Worm (Caenorhabditis elegans) whole organism, midembryonic: ENCODE measurements around the gene srw-122.

Source experiments
- T22C8.4 ChIP-seq: fragments of 200-800 bp; sonication (Bioruptor generic); IDR thresholded peaks from 2 replicates; pipeline ENCODE4 v1.3.6; 2022; ENCODE audit warnings: missing genetic modification characterization, missing compliant biosample characterization
- cog-1 ChIP-seq: sonication (generic microtip); optimal IDR thresholded peaks from 2 replicates; lab custom pipeline; 2016; ENCODE audit warnings: missing genetic modification characterization, missing compliant biosample characterization
- flt-1 ChIP-seq: fragments of 200-800 bp; sonication (Bioruptor generic); IDR thresholded peaks from 2 replicates; pipeline ENCODE4 v1.3.6; 2022; ENCODE audit warnings: missing genetic modification characterization, missing compliant biosample characterization
- klf-2 ChIP-seq: fragments of 200-800 bp; sonication (Bioruptor generic); conservative IDR thresholded peaks from 2 replicates; pipeline ENCODE4 v1.3.6; 2022; ENCODE audit warnings: missing genetic modification reagents, missing genetic modification characterization, missing compliant biosample characterization
- med-1 ChIP-seq: sonication (generic microtip); optimal IDR thresholded peaks from 2 replicates; lab custom pipeline; 2017; ENCODE audit warnings: missing genetic modification characterization, mild to moderate bottlenecking, missing compliant biosample characterization, antibody characterized with exemption, missing genetic modification reagents; ENCODE audit not compliant: insufficient read depth
- ref-1 ChIP-seq: fragments of 200-800 bp; sonication (Bioruptor generic); conservative IDR thresholded peaks from 2 replicates; pipeline ENCODE4 v1.3.6; 2022; ENCODE audit warnings: missing genetic modification reagents, missing genetic modification characterization, missing compliant biosample characterization
- tab-1 ChIP-seq: fragments of 200-800 bp; sonication (Bioruptor generic); IDR thresholded peaks from 2 replicates; pipeline ENCODE4 v1.3.6; 2022; ENCODE audit warnings: missing genetic modification characterization, missing compliant biosample characterization
- ztf-23 ChIP-seq: fragments of 200-800 bp; sonication (Bioruptor generic); IDR thresholded peaks from 2 replicates; pipeline ENCODE4 v1.3.6; 2022; ENCODE audit warnings: missing genetic modification reagents, missing genetic modification characterization, missing compliant biosample characterization
- ztf-29 ChIP-seq: fragments of 200-800 bp; sonication (Bioruptor generic); IDR thresholded peaks from 2 replicates; pipeline ENCODE4 v1.3.6; 2022; ENCODE audit warnings: missing genetic modification reagents, missing genetic modification characterization, missing compliant biosample characterization

Gene srw-122

DNA sequence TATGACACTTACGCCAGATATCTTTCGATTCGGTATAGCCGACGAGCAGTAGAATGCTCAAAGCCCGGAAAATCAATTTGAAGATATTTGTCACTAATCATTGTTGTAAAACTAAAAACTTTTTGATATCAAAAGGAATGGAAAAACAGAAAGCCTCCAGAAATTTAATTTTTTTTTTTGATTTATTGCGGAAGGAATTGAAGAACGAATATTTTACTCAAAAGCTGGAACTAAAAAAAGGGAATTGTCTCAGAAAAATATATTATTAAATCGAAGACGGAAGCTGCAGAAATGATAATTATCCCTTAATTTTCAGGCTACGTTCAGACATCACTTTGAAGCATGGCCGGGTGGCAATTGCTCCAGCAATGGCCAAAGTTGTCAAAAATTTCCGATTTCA lies 8.1 kb downstream of the srw-122 start, which contains the start of gene srw-137:
Gene srw-137, minus strand, starts transcription at position 101 of the 400 bp plus-strand sequence.
- no peak for TF ChIP-seq ref-1 (GFP tag; lab: Robert Waterston, UW)
- no peak for TF ChIP-seq ztf-29
- no peak for TF ChIP-seq flt-1 (GFP tag; lab: Robert Waterston, UW)
- no peak for TF ChIP-seq klf-2 (GFP tag; lab: Robert Waterston, UW)

DNA sequence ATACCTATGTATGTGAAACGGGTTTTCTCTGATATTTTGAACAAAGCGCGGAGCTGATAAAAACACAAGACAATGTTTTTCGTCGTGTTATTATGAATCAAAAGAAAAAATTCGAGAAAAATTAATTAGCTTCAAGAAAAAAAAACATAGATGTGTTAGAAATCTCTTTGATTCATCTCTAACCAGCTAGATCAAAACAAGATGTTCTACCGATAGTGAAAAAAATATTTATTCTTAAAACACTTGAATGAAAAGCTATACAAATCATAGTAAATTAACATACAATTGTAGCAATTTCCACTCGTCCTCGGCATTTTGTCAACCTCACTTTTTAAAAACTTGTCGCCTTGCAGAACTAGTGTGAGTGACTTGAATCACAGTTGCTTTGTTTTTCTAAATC lies 9.8 kb downstream of the srw-122 start:
- TF ChIP-seq klf-2 (GFP tag; lab: Robert Waterston, UW) (no peak), flt-1 (GFP tag; lab: Robert Waterston, UW) (no peak), ref-1 (GFP tag; lab: Robert Waterston, UW) (no peak), ztf-23 (GFP tag; lab: Robert Waterston, UW) (no peak), cog-1 (tag; lab: Kevin White, UChicago) (no peak), ztf-29 (no peak), tab-1 (GFP tag; lab: Robert Waterston, UW) (no peak), T22C8.4 (GFP tag; lab: Robert Waterston, UW) (no peak), med-1 (GFP tag; lab: Kevin White, UChicago) (no peak)

DNA sequence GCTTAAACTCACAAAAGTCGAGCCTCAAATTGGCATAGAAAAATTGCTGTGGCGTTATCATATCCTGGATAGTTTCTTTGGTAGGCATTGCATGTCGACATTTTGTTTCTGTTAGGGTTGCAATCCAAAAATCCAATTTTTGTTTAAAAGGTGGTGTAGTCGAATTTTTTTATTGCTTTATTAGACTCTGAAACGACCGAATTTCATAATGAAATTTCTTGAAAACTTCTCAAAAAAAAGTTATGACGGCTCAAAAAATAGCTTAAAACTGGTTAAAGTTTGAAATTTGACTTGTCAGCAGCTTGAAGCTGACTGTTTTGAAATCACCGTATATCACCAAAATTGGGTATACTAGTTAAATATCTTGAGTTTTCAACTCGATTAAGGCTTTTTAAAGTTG lies 10.6 kb downstream of the srw-122 start, which contains the start of gene srw-143:
Gene srw-143, minus strand, starts transcription at position 101 of the 400 bp plus-strand sequence.
- TF ChIP-seq ref-1 (GFP tag; lab: Robert Waterston, UW) (no peak), flt-1 (GFP tag; lab: Robert Waterston, UW) (no peak), ztf-29 (no peak), klf-2 (GFP tag; lab: Robert Waterston, UW) (no peak), ztf-23 (GFP tag; lab: Robert Waterston, UW) (no peak), cog-1 (tag; lab: Kevin White, UChicago) (no peak), T22C8.4 (GFP tag; lab: Robert Waterston, UW) (no peak), med-1 (GFP tag; lab: Kevin White, UChicago) (no peak), tab-1 (GFP tag; lab: Robert Waterston, UW) (no peak)

DNA sequence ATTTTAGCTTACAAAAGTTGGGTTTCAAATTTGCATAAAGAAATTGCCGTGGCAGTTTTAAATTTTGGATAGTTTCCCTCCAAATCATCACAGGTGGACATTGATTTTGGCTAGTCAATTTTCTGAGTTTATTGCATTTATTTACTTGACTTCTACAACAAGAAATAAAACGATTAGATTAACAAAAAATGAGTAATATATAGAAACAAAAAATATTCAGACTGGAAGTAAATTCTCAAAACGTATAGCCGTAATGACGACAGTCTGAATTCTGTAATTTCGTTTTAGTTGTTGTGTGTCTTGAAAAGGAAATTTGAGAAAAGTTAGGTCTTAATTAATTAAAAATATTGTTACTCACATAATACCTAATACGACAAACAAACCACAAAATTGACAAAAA lies 13.5 kb downstream of the srw-122 start, which contains the start of gene srw-141:
Gene srw-141, minus strand, starts transcription at position 101 of the 400 bp plus-strand sequence.
- TF ChIP-seq ztf-29 (no peak), med-1 (GFP tag; lab: Kevin White, UChicago) (no peak), klf-2 (GFP tag; lab: Robert Waterston, UW) (no peak), T22C8.4 (GFP tag; lab: Robert Waterston, UW) (no peak), ref-1 (GFP tag; lab: Robert Waterston, UW) (no peak), cog-1 (tag; lab: Kevin White, UChicago) (no peak), flt-1 (GFP tag; lab: Robert Waterston, UW) (no peak), tab-1 (GFP tag; lab: Robert Waterston, UW) (no peak), ztf-23 (GFP tag; lab: Robert Waterston, UW) (no peak)

DNA sequence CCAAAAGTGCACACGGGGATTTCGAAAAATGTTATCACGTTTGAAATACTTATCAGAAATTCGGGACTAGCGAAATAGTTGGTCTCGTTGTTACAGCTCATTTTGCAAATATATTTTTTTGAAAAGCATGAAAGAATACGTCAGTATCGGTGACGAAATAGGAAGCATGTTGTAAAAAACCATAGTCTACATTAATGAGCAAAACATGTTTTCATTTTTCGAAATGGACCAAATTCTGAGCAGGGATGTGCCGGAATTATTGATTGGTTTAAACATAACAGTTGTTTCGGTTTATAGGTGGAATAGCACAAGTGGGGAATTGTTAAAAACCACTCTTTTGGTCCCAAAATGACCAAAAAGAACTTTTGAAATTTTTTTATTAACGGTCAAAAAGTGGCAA lies 17.9 kb downstream of the srw-122 start, which contains the start of gene srh-247:
Gene srh-247, minus strand, starts transcription at position 101 of the 400 bp plus-strand sequence.
- no peak for TF ChIP-seq flt-1 (GFP tag; lab: Robert Waterston, UW)
- no peak for TF ChIP-seq ztf-23 (GFP tag; lab: Robert Waterston, UW)
- no peak for TF ChIP-seq ref-1 (GFP tag; lab: Robert Waterston, UW)
- no peak for TF ChIP-seq tab-1 (GFP tag; lab: Robert Waterston, UW)
- no peak for TF ChIP-seq ztf-29
- TF ChIP-seq cog-1 (tag; lab: Kevin White, UChicago), result no peak
- no peak for TF ChIP-seq klf-2 (GFP tag; lab: Robert Waterston, UW)
- TF ChIP-seq T22C8.4 (GFP tag; lab: Robert Waterston, UW), result no peak
- no peak for TF ChIP-seq med-1 (GFP tag; lab: Kevin White, UChicago)

DNA sequence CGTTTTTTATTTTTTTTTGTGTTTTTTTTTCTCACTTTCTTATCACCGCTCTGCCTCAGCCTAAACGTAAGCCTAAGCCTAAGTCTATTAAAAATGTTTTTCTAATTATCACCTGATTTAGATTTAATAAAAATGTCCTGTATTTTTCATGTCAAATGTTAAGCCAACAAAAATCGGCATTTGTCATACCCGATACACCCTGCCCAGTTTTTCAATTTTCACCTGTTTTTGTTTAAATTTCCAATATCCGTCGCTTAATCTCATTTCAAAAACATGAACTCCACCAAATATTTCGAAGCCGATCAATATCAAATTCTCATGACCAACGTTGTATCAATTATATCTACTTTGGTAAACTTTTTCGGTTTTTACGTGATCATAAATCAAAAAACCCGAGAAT lies 20.8 kb downstream of the srw-122 start, which contains the start of gene C31B8.1:
Gene C31B8.1, plus strand, starts transcription at position 301 of the 400 bp plus-strand sequence.
- TF ChIP-seq klf-2 (GFP tag; lab: Robert Waterston, UW), result no peak
- TF ChIP-seq ref-1 (GFP tag; lab: Robert Waterston, UW), result no peak
- no peak for TF ChIP-seq ztf-23 (GFP tag; lab: Robert Waterston, UW)
- TF ChIP-seq ztf-29, result no peak
- TF ChIP-seq tab-1 (GFP tag; lab: Robert Waterston, UW), result no peak
- no peak for TF ChIP-seq T22C8.4 (GFP tag; lab: Robert Waterston, UW)
- TF ChIP-seq flt-1 (GFP tag; lab: Robert Waterston, UW), result no peak
- no peak for TF ChIP-seq cog-1 (tag; lab: Kevin White, UChicago)
- TF ChIP-seq med-1 (GFP tag; lab: Kevin White, UChicago), result no peak

DNA sequence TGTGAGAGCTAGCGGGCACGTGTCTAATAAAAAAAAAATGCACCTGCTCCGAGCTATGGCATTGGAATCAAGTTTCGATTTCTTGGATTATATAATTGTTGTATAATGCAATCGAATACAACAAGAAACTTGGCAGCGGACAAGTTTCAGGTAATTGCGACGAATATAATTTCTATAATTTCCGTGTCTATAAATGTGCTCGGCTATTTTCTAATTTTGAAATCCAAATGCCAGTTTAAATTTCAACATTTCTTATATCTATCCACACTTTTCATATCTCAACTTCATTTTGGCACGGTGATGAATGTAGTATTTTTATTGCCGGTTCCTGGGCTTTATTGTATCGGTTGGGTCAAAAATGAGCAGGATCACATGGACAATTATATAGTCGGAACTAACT lies 22.2 kb downstream of the srw-122 start, which contains the start of gene C31B8.16:
Gene C31B8.16, plus strand, starts transcription at position 301 of the 400 bp plus-strand sequence.
- no peak for TF ChIP-seq klf-2 (GFP tag; lab: Robert Waterston, UW)

DNA sequence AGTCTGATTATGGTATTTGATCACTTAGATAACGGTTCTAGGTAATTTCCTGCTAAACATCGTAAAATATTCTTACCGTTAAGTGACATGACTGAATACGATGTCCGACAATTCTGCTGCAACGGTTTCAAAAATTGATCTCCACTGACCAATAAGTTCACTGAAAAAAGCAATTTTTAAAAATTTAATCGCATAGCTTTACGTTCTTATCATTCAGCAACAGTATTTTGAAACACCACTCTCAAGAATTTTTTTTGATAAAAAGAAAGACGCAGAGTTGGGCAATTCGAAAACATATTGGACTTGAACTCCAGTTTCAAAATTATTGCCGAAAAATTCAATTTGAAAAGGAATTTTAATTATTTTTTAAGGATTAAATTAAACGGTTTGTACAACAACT lies 24.4 kb downstream of the srw-122 start, which contains the start of gene C31B8.12:
Gene C31B8.12, minus strand, starts transcription at position 101 of the 400 bp plus-strand sequence.
- TF ChIP-seq T22C8.4 (GFP tag; lab: Robert Waterston, UW) (no peak), ref-1 (GFP tag; lab: Robert Waterston, UW) (no peak), ztf-23 (GFP tag; lab: Robert Waterston, UW) (no peak), cog-1 (tag; lab: Kevin White, UChicago) (no peak), ztf-29 (no peak), tab-1 (GFP tag; lab: Robert Waterston, UW) (no peak), med-1 (GFP tag; lab: Kevin White, UChicago) (no peak), flt-1 (GFP tag; lab: Robert Waterston, UW) (no peak), klf-2 (GFP tag; lab: Robert Waterston, UW) (no peak)

DNA sequence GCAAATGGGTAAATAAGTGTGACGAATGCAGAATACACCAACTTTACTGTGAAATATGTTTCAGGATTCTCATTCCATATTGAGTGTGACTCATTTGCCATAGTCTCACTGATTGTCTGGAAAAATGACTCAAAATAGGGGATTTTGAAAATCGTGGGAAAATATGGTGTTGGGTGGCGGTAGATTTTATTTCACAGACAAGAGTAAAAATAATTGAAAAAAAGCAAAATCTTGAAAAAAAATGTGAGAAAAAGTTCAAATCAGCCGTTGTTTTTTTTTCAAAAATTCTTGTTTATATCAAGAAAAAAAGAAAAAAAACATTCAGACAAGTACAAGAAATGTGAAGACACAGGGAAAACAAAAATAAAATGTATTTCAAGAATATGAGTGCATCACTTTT lies 29.4 kb downstream of the srw-122 start, which contains the start of gene srh-38:
Gene srh-38, minus strand, starts transcription at position 101 of the 400 bp plus-strand sequence.
- TF ChIP-seq ztf-23 (GFP tag; lab: Robert Waterston, UW) (no peak), ztf-29 (no peak), cog-1 (tag; lab: Kevin White, UChicago) (no peak)
